Worm (Caenorhabditis elegans) whole organism, L1 larva: Measurements from ENCODE around the gene C32B5.15.
"Not testable (repeated sequence)": the region's sequence is repeated elsewhere in the genome, so short reads cannot be mapped to it uniquely, and the experiment has no call there.

Experiments
- C34B4.2 ChIP-seq: sonication (generic microtip); optimal IDR thresholded peaks from 2 replicates; lab custom pipeline; 2017; ENCODE audit warnings: mild to moderate bottlenecking, missing genetic modification characterization, missing compliant biosample characterization
- aha-1 ChIP-seq: fragments of 150-350 bp; optimal IDR thresholded peaks from 2 replicates; lab custom pipeline; 2014; ENCODE audit warnings: missing biosample characterization, missing genetic modification characterization
- ceh-8 ChIP-seq: fragments of 200-800 bp; sonication (Bioruptor generic); optimal IDR thresholded peaks from 2 replicates; lab custom pipeline; 2018; ENCODE audit warnings: mild to moderate bottlenecking, missing genetic modification characterization, moderate library complexity, missing compliant biosample characterization
- ceh-88 ChIP-seq: fragments of 200-800 bp; sonication (Bioruptor generic); IDR thresholded peaks from 2 replicates; pipeline ENCODE4 v1.3.6; 2022; ENCODE audit warnings: missing genetic modification characterization, missing compliant biosample characterization
- ceh-90 ChIP-seq: sonication (generic microtip); optimal IDR thresholded peaks from 2 replicates; lab custom pipeline; 2016; ENCODE audit warnings: missing genetic modification characterization, missing compliant biosample characterization
- dpl-1 ChIP-seq, 3 experiments: fragments of 150-350 bp in 2 of 3; sonication (generic microtip) in 1 of 3; optimal IDR thresholded peaks; 2 replicates each; lab custom pipeline; 2014 to 2017; ENCODE audit warnings: missing biosample characterization in 3 of 3, missing genetic modification characterization in 3 of 3, missing genetic modification reagents in 3 of 3
- egl-27 ChIP-seq, 2 experiments: fragments of 150-350 bp in 1 of 2; sonication (generic microtip); optimal IDR thresholded peaks; 3 replicates each; lab custom pipeline; 2017 to 2018; ENCODE audit warnings: missing biosample characterization in 2 of 2, missing genetic modification characterization in 2 of 2, missing genetic modification reagents in 2 of 2
- elt-2 ChIP-seq: sonication (generic microtip); optimal IDR thresholded peaks from 2 replicates; lab custom pipeline; 2016; ENCODE audit warnings: missing genetic modification characterization, mild to moderate bottlenecking, inconsistent platforms, missing compliant biosample characterization, missing genetic modification reagents
- fkh-8 ChIP-seq: sonication (generic microtip); optimal IDR thresholded peaks from 2 replicates; lab custom pipeline; 2016; ENCODE audit warnings: mild to moderate bottlenecking, missing genetic modification characterization, missing compliant biosample characterization
- grh-1 ChIP-seq: fragments of 200-800 bp; sonication (Bioruptor generic); IDR thresholded peaks from 2 replicates; pipeline ENCODE4 v1.3.6; 2022; ENCODE audit warnings: missing genetic modification reagents, missing genetic modification characterization, missing compliant biosample characterization
- hlh-17 ChIP-seq: fragments of 200-800 bp; sonication (Bioruptor generic); optimal IDR thresholded peaks from 2 replicates; lab custom pipeline; 2018; ENCODE audit warnings: missing genetic modification characterization, mild to moderate bottlenecking, missing compliant biosample characterization, moderate library complexity, borderline replicate concordance
- isw-1 ChIP-seq: fragments of 200-800 bp; sonication (Bioruptor generic); IDR thresholded peaks from 2 replicates; pipeline ENCODE4 v1.3.6; 2022; ENCODE audit warnings: missing genetic modification characterization, missing compliant biosample characterization
- lin-13 ChIP-seq: fragments of 150-350 bp; optimal IDR thresholded peaks from 2 replicates; lab custom pipeline; 2014; ENCODE audit warnings: missing biosample characterization, missing genetic modification reagents, missing genetic modification characterization
- lin-15B ChIP-seq: fragments of 150-350 bp; sonication (generic microtip); optimal IDR thresholded peaks from 3 replicates; lab custom pipeline; 2014; ENCODE audit warnings: missing biosample characterization, missing genetic modification characterization
- lin-35 ChIP-seq, 2 experiments: fragments of 150-350 bp; optimal IDR thresholded peaks; 2 replicates each; lab custom pipeline; 2014; ENCODE audit warnings: missing biosample characterization in 2 of 2, missing genetic modification characterization in 2 of 2, missing genetic modification reagents in 2 of 2
- lir-3 ChIP-seq: sonication (generic microtip); optimal IDR thresholded peaks from 2 replicates; lab custom pipeline; 2016; ENCODE audit warnings: mild to moderate bottlenecking, missing genetic modification characterization, moderate library complexity, missing compliant biosample characterization; ENCODE audit not compliant: poor library complexity
- mdl-1 ChIP-seq, 2 experiments: fragments of 150-350 bp; optimal IDR thresholded peaks; 2 replicates each; lab custom pipeline; 2014 to 2017; ENCODE audit warnings: missing biosample characterization in 2 of 2, missing genetic modification characterization in 2 of 2, inconsistent platforms in 1 of 2
- mef-2 ChIP-seq: fragments of 150-350 bp; optimal IDR thresholded peaks from 2 replicates; lab custom pipeline; 2014; ENCODE audit warnings: missing biosample characterization, missing genetic modification characterization
- nhr-12 ChIP-seq: sonication (generic microtip); optimal IDR thresholded peaks from 2 replicates; lab custom pipeline; 2017; ENCODE audit warnings: missing biosample characterization, missing genetic modification characterization
- nhr-19 ChIP-seq: fragments of 200-800 bp; sonication (Bioruptor generic); conservative IDR thresholded peaks from 2 replicates; pipeline ENCODE4 v1.3.6; 2022; ENCODE audit warnings: missing genetic modification characterization, missing compliant biosample characterization
- nhr-237 ChIP-seq: fragments of 150-350 bp; optimal IDR thresholded peaks from 2 replicates; lab custom pipeline; 2014; ENCODE audit warnings: missing biosample characterization, missing genetic modification characterization
- pag-3 ChIP-seq: sonication (generic microtip); optimal IDR thresholded peaks from 2 replicates; lab custom pipeline; 2017; ENCODE audit warnings: missing genetic modification characterization, mild to moderate bottlenecking, missing compliant biosample characterization, antibody characterized with exemption, borderline replicate concordance; ENCODE audit not compliant: insufficient read depth
- rnt-1 ChIP-seq: sonication (generic microtip); optimal IDR thresholded peaks from 2 replicates; lab custom pipeline; 2016; ENCODE audit warnings: mild to moderate bottlenecking, missing genetic modification characterization, moderate library complexity, missing compliant biosample characterization
- snpc-4 ChIP-seq: fragments of 150-350 bp; optimal IDR thresholded peaks from 2 replicates; lab custom pipeline; 2014; ENCODE audit warnings: missing biosample characterization, missing genetic modification characterization
- snu-23 ChIP-seq: sonication (generic microtip); optimal IDR thresholded peaks from 2 replicates; lab custom pipeline; 2016; ENCODE audit warnings: missing genetic modification characterization, missing compliant biosample characterization
- sup-37 ChIP-seq: fragments of 200-800 bp; sonication (Bioruptor generic); optimal IDR thresholded peaks from 2 replicates; lab custom pipeline; 2018; ENCODE audit warnings: mild to moderate bottlenecking, missing genetic modification characterization, missing compliant biosample characterization
- tlp-1 ChIP-seq: fragments of 150-350 bp; optimal IDR thresholded peaks from 2 replicates; lab custom pipeline; 2014; ENCODE audit warnings: missing biosample characterization, missing genetic modification characterization
- unc-130 ChIP-seq: fragments of 150-350 bp; optimal IDR thresholded peaks from 2 replicates; lab custom pipeline; 2017; ENCODE audit warnings: missing biosample characterization, missing genetic modification characterization, inconsistent platforms
- unc-30 ChIP-seq: sonication (generic microtip); optimal IDR thresholded peaks from 2 replicates; lab custom pipeline; 2017; ENCODE audit warnings: missing biosample characterization, missing genetic modification characterization
- unc-62 ChIP-seq: fragments of 150-350 bp; optimal IDR thresholded peaks from 2 replicates; lab custom pipeline; 2014; ENCODE audit warnings: missing biosample characterization, missing genetic modification reagents, missing genetic modification characterization
- unc-86 ChIP-seq: sonication (generic microtip); optimal IDR thresholded peaks from 2 replicates; lab custom pipeline; 2016; ENCODE audit warnings: missing genetic modification characterization, missing compliant biosample characterization
- vab-15 ChIP-seq: sonication (generic microtip); optimal IDR thresholded peaks from 2 replicates; lab custom pipeline; 2017; ENCODE audit warnings: missing genotype, mild to moderate bottlenecking, missing genetic modification characterization, missing compliant biosample characterization
- xbp-1 ChIP-seq: sonication (generic microtip); optimal IDR thresholded peaks from 2 replicates; lab custom pipeline; 2016; ENCODE audit warnings: missing genetic modification characterization, missing compliant biosample characterization
- zag-1 ChIP-seq: fragments of 150-350 bp; optimal IDR thresholded peaks from 2 replicates; lab custom pipeline; 2014; ENCODE audit warnings: missing biosample characterization, missing genetic modification characterization

C32B5.15 gene

DNA sequence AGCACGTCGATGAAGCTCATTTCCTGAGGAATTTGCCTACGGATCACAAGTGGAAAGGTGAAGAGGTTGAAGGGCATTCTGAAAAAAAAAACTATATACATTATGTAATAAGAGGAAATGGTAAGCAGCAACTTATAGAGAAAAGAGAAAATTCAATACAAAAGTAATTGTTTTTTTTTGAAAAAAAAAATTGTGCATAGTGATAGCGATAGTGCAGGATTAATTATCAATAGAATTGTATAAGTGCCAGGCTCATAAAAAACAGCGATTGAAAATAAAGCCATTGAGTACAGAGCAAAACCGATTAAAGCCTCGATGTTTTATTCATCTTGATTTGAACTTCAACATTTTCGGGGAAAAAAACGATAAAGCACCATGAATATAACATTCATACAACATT is at the start of gene C32B5.15:
C32B5.15 (minus strand) TSS at position 101 of the 400 bp plus-strand sequence.
- TF ChIP-seq dpl-1 (GFP tag; optimal IDR thresholded peaks at IDR 0.05; lab: Kevin White, UChicago): no peak
- TF ChIP-seq zag-1: no peak
- TF ChIP-seq isw-1 (GFP tag; lab: Robert Waterston, UW): no peak
- TF ChIP-seq ceh-90 (tag; lab: Kevin White, UChicago): no peak
- TF ChIP-seq lin-13: no peak
- TF ChIP-seq fkh-8 (tag; lab: Kevin White, UChicago): no peak
- no peak for TF ChIP-seq pag-3
- TF ChIP-seq lin-15B (tag; lab: Kevin White, UChicago): no peak
- TF ChIP-seq C34B4.2 (tag; lab: Kevin White, UChicago): no peak
- no peak for TF ChIP-seq unc-30 (tag; lab: Kevin White, UChicago)
- no peak for TF ChIP-seq unc-62 (GFP tag; lab: Kevin White, UChicago)
- no peak for TF ChIP-seq egl-27 (tag; optimal IDR thresholded peaks at IDR 0.05; lab: Kevin White, UChicago)
- TF ChIP-seq unc-86 (tag; lab: Kevin White, UChicago): no peak
- no peak for TF ChIP-seq ceh-8 (GFP tag; lab: Kevin White, UChicago)
- no peak for TF ChIP-seq ceh-88 (GFP tag; lab: Robert Waterston, UW)
- TF ChIP-seq mdl-1 (tag; optimal IDR thresholded peaks at IDR 0.05; lab: Kevin White, UChicago): no peak
- TF ChIP-seq lin-35 (GFP tag; optimal IDR thresholded peaks at IDR 0.05; lab: Kevin White, UChicago): no peak
- TF ChIP-seq nhr-12 (tag; lab: Kevin White, UChicago): no peak
- no peak for TF ChIP-seq nhr-237 (tag; lab: Kevin White, UChicago)
- no peak for TF ChIP-seq hlh-17 (GFP tag; lab: Kevin White, UChicago)

DNA sequence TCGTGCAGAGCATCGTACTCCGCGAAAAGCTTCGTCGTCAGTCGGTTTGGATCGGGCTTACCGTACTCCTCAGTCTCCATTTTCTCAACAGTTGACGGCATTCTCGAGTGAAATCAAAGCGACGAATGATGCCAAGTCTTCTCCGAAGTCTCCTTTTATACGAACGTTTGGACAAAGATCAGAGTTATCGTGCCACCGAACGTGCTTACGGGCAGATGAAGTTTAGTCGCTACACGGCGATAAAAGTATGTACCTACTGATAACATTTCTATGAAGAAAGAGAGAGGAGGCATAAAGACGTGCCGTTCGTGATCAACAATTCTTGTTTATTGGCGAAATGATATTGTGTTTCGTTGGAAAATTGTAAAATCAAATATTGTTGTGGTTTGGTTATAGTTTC is 33.6 kb upstream of the C32B5.15 start, which contains the start of gene F45D11.14:
F45D11.14 (minus strand) TSS at position 101 of the 400 bp plus-strand sequence.
- not testable (repeated sequence) for TF ChIP-seq lin-13; mdl-1 (tag; optimal IDR thresholded peaks at IDR 0.05; lab: Kevin White, UChicago); rnt-1 (tag; lab: Kevin White, UChicago)
- TF ChIP-seq, all 84 proteins: peak for 0; not testable (repeated sequence) for 84

DNA sequence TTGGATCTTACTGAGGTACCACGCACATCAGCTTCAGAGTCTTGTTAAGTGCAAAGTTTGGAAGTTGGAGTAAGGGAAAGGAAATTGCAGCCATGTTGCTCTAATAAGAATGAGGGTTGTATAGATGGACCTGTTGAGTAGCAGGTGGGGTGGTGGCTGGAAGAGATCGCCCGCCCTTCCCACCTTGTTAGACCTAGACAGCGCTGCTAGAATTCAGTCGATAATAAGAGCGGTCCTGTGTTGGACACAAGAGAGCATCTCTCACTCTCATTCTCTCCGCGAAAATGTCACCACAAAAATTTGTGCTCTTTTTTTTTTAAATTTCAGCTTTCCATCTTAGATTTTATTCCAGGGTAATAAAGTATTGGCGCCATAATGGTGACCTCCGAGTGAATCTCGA is 28.6 kb upstream of the C32B5.15 start, which contains the start of the genes fbxb-30 and F45D11.5:
fbxb-30 (minus strand) TSS at position 101 of the 400 bp plus-strand sequence.
F45D11.5 (plus strand) TSS at position 352 of the 400 bp plus-strand sequence.
- TF ChIP-seq ceh-90 (tag; lab: Kevin White, UChicago) (no peak), dpl-1 (GFP tag; optimal IDR thresholded peaks at IDR 0.05; lab: Kevin White, UChicago) (no peak), elt-2 (tag; lab: Kevin White, UChicago) (no peak), sup-37 (GFP tag; lab: Kevin White, UChicago) (no peak), unc-130 (tag; lab: Kevin White, UChicago) (no peak), lir-3 (tag; lab: Kevin White, UChicago) (no peak), zag-1 (no peak), nhr-19 (GFP tag; lab: Robert Waterston, UW) (no peak), grh-1 (GFP tag; lab: Robert Waterston, UW) (no peak), vab-15 (no peak), nhr-12 (tag; lab: Kevin White, UChicago) (no peak), tlp-1 (tag; lab: Kevin White, UChicago) (no peak), snu-23 (GFP tag; lab: Kevin White, UChicago) (no peak), mef-2 (no peak), lin-15B (tag; lab: Kevin White, UChicago) (no peak)

DNA sequence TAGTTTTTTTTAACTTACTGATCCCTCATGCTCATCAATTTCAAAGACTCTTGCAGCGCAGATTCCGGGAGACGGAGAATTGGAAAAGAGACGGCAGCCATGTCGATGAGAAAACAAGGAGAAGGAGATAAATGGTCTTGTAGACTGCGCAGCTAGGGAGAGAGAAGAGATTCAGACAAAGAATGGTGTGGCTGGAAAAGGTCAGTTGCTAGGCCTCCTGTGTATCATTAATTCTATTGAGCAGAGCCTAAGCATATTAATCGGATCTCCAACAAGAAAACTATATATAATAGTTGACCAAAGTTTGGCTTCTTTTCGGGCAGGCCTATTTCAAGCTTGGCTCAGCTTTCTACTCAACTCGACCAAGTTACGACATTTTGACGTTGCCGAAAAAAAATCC is 26.7 kb upstream of the C32B5.15 start, which contains the start of gene fbxb-29:
fbxb-29 (minus strand) TSS at position 101 of the 400 bp plus-strand sequence.
- TF ChIP-seq xbp-1 (tag; lab: Kevin White, UChicago) (no peak), unc-62 (GFP tag; lab: Kevin White, UChicago) (no peak), snpc-4 (tag; lab: Kevin White, UChicago) (no peak), aha-1 (tag; lab: Kevin White, UChicago) (no peak), mef-2 (no peak), C34B4.2 (tag; lab: Kevin White, UChicago) (no peak), egl-27 (tag; optimal IDR thresholded peaks at IDR 0.05; lab: Kevin White, UChicago) (no peak), zag-1 (no peak), ceh-90 (tag; lab: Kevin White, UChicago) (no peak)
